Fruit fly (Drosophila melanogaster): Measurements from ENCODE around the gene CG32755.
A peak's percentile ranks its signal among the peaks of the same experiment; 100 is the strongest.

Gene CG32755

dm6 chrX:5965517-5966397 lies 15.7 kb downstream of the CG32755 start, which contains the start of gene Grip (continued):
- TF ChIP-seq NC2α (GFP tag; optimal IDR thresholded peaks at IDR 0.05) (no peak), Mes4 (GFP tag; optimal IDR thresholded peaks at IDR 0.05) (no peak), CoRest (tag; optimal IDR thresholded peaks at IDR 0.05) (peak; percentile 62), tin (GFP tag; optimal IDR thresholded peaks at IDR 0.05) (peak; percentile 5), Six4 (GFP tag; optimal IDR thresholded peaks at IDR 0.05) (no peak), Bteb2 (GFP tag; optimal IDR thresholded peaks at IDR 0.05) (no peak), CG11247 (GFP tag; IDR thresholded peaks at IDR 0.05) (no peak), Dad (GFP tag; optimal IDR thresholded peaks at IDR 0.05) (no peak), H15 (GFP tag; IDR thresholded peaks at IDR 0.05) (0 out of 3 replicates have a peak, but pooled peaks have one; percentile 11), CG32767 (GFP tag; IDR thresholded peaks at IDR 0.05) (no peak), CG34422 (GFP tag; IDR thresholded peaks at IDR 0.05) (no peak), HmgZ (tag; optimal IDR thresholded peaks at IDR 0.05) (no peak), CG31441 (GFP tag; IDR thresholded peaks at IDR 0.05) (peak; percentile 55; the same call in 1 of the 2 replicates)

- TF ChIP-seq trem (tag; optimal IDR thresholded peaks at IDR 0.05) (no peak), hth (optimal IDR thresholded peaks at IDR 0.05) (no peak), CG8290 (GFP tag; optimal IDR thresholded peaks at IDR 0.05) (no peak), CG8290 (tag; optimal IDR thresholded peaks at IDR 0.05) (no peak), CG31224 (GFP tag; IDR thresholded peaks at IDR 0.05) (no peak), Hr78 (GFP tag; optimal IDR thresholded peaks at IDR 0.05) (no peak), dpn (GFP tag; optimal IDR thresholded peaks at IDR 0.05) (peak in 1 of 2 experiments; percentile 39), CG7987 (GFP tag; optimal IDR thresholded peaks at IDR 0.05) (no peak), CG31441 (GFP tag; IDR thresholded peaks at IDR 0.05) (peak; percentile 37; the same call in 1 of the 2 replicates), ro (GFP tag; IDR thresholded peaks at IDR 0.05) (no peak), CG6689 (GFP tag; IDR thresholded peaks at IDR 0.05) (peak; percentile 62), CG4404 (GFP tag; IDR thresholded peaks at IDR 0.05) (no peak), PHDP (tag; optimal IDR thresholded peaks at IDR 0.05) (peak; percentile 0), cad (GFP tag; optimal IDR thresholded peaks at IDR 0.05) (no peak), Vsx1 (GFP tag; optimal IDR thresholded peaks at IDR 0.05) (no peak), slou (GFP tag; optimal IDR thresholded peaks at IDR 0.05) (no peak), tup (GFP tag; optimal IDR thresholded peaks at IDR 0.05) (no peak), CG6272 (GFP tag; IDR thresholded peaks at IDR 0.05) (no peak), CG15479 (GFP tag; optimal IDR thresholded peaks at IDR 0.05) (no peak), Camta (GFP tag; optimal IDR thresholded peaks at IDR 0.05) (peak; percentile 7), CG1647 (GFP tag; optimal IDR thresholded peaks at IDR 0.05) (no peak), ap (GFP tag; IDR thresholded peaks at IDR 0.05) (no peak), CG10543 (GFP tag; optimal IDR thresholded peaks at IDR 0.05) (no peak), CG1529 (GFP tag; optimal IDR thresholded peaks at IDR 0.05) (peak; percentile 16), esg (GFP tag; conservative IDR thresholded peaks at IDR 0.05) (peak; percentile 38; the same call in 1 of the 2 replicates), CG3281 (GFP tag; optimal IDR thresholded peaks at IDR 0.05) (no peak), aop (GFP tag; IDR thresholded peaks at IDR 0.05) (no peak), Ssrp (tag; optimal IDR thresholded peaks at IDR 0.05) (peak; percentile 54), H15 (GFP tag; IDR thresholded peaks at IDR 0.05) (peak; percentile 15; the same call in 1 of the 3 replicates), Hmx (GFP tag; optimal IDR thresholded peaks at IDR 0.05) (no peak), CG10959 (GFP tag; IDR thresholded peaks at IDR 0.05) (no peak), dan (GFP tag; IDR thresholded peaks at IDR 0.05) (no peak), cwo (GFP tag; optimal IDR thresholded peaks at IDR 0.05) (no peak), CG17361 (GFP tag; IDR thresholded peaks at IDR 0.05) (peak; percentile 40; the same call in 1 of the 3 replicates), twi (tag; optimal IDR thresholded peaks at IDR 0.05) (peak; percentile 51), pan (optimal IDR thresholded peaks at IDR 0.05) (no peak), pan (GFP tag; optimal IDR thresholded peaks at IDR 0.05 in 1 of 2, IDR thresholded peaks at IDR 0.05 in 1 of 2) (peak in 1 of 2 experiments; percentile 67)
These were observed 18.2 kb downstream of the CG32755 start for dm6 chrX:5968094-5968723.

All from whole organism, embryonic.